Fruit fly (Drosophila melanogaster): Measurements from ENCODE around the gene SmydA-8.

- TF ChIP-seq CG8478 (optimal IDR thresholded peaks at IDR 0.05) (no peak), CTCF (optimal IDR thresholded peaks at IDR 0.05) (no peak)
Observed at dm6 chrX:2187520-2187919, 26.1 kb downstream of the SmydA-8 start, which contains the start of gene CG3457.

Measured in S2 (cell line).